Worm (Caenorhabditis elegans) whole organism, young adult: Measurements from ENCODE around the gene F21H7.5.
"Not testable (repeated sequence)": the region's sequence is repeated elsewhere in the genome, so short reads cannot be mapped to it uniquely, and the experiment has no call there.

ENCODE experiments used
- B0035.1 ChIP-seq: sonication (generic microtip); optimal IDR thresholded peaks from 2 replicates; lab custom pipeline; 2016; ENCODE audit warnings: missing genetic modification characterization, mild to moderate bottlenecking, missing compliant biosample characterization, missing genotype, missing genetic modification reagents
- F22D6.2 ChIP-seq: sonication (generic microtip); optimal IDR thresholded peaks from 2 replicates; lab custom pipeline; 2016; ENCODE audit warnings: mild to moderate bottlenecking, missing genetic modification characterization, missing compliant biosample characterization
- F33H1.4 ChIP-seq: fragments of 200-800 bp; sonication (Bioruptor generic); IDR thresholded peaks from 2 replicates; pipeline ENCODE4 v1.3.6; 2022; ENCODE audit warnings: missing genetic modification reagents, missing genetic modification characterization, missing compliant biosample characterization
- F52B5.7 ChIP-seq: sonication (generic microtip); optimal IDR thresholded peaks from 2 replicates; lab custom pipeline; 2016; ENCODE audit warnings: mild to moderate bottlenecking, missing genetic modification characterization, missing compliant biosample characterization
- F57A8.1 ChIP-seq: fragments of 200-800 bp; sonication (Bioruptor generic); optimal IDR thresholded peaks from 2 replicates; lab custom pipeline; 2018; ENCODE audit warnings: mild to moderate bottlenecking, missing genetic modification characterization, moderate library complexity, missing compliant biosample characterization
- T07F8.4 ChIP-seq: sonication (generic microtip); optimal IDR thresholded peaks from 2 replicates; lab custom pipeline; 2016; ENCODE audit warnings: mild to moderate bottlenecking, missing genetic modification characterization, moderate library complexity, missing compliant biosample characterization
- Y53F4B.3 ChIP-seq: fragments of 200-800 bp; sonication (Bioruptor generic); IDR thresholded peaks from 2 replicates; pipeline ENCODE4 v1.3.6; 2022; ENCODE audit warnings: missing genetic modification reagents, missing genetic modification characterization, missing compliant biosample characterization
- Y95B8A.8 ChIP-seq: fragments of 200-800 bp; sonication (Bioruptor generic); IDR thresholded peaks from 2 replicates; pipeline ENCODE4 v1.3.6; 2022; ENCODE audit warnings: missing genetic modification reagents, missing genetic modification characterization, missing compliant biosample characterization
- atf-7 ChIP-seq: sonication (generic microtip); optimal IDR thresholded peaks from 2 replicates; lab custom pipeline; 2017; ENCODE audit warnings: mild to moderate bottlenecking, missing genetic modification characterization, missing compliant biosample characterization
- attf-6 ChIP-seq: fragments of 200-800 bp; sonication (Bioruptor generic); IDR thresholded peaks from 2 replicates; pipeline ENCODE4 v1.3.6; 2022; ENCODE audit warnings: missing genetic modification reagents, missing genetic modification characterization, missing compliant biosample characterization
- ccch-3 ChIP-seq: fragments of 200-800 bp; sonication (Bioruptor generic); optimal IDR thresholded peaks from 2 replicates; lab custom pipeline; 2018; ENCODE audit warnings: mild to moderate bottlenecking, missing genetic modification characterization, missing compliant biosample characterization
- ceh-40 ChIP-seq: fragments of 200-800 bp; sonication (Bioruptor generic); IDR thresholded peaks from 2 replicates; pipeline ENCODE4 v1.3.6; 2022; ENCODE audit warnings: missing genetic modification characterization, missing compliant biosample characterization
- dox-1 ChIP-seq: fragments of 200-800 bp; sonication (Bioruptor generic); IDR thresholded peaks from 2 replicates; pipeline ENCODE4 v1.3.6; 2022; ENCODE audit warnings: missing genetic modification reagents, missing genetic modification characterization, missing compliant biosample characterization
- dpff-1 ChIP-seq: sonication (generic microtip); optimal IDR thresholded peaks from 2 replicates; lab custom pipeline; 2017; ENCODE audit warnings: mild to moderate bottlenecking, missing genetic modification characterization, missing compliant biosample characterization
- egl-44 ChIP-seq: fragments of 200-800 bp; sonication (Bioruptor generic); IDR thresholded peaks from 2 replicates; pipeline ENCODE4 v1.3.6; 2022; ENCODE audit warnings: missing genetic modification reagents, missing genetic modification characterization, missing compliant biosample characterization
- ets-4 ChIP-seq: fragments of 200-800 bp; sonication (Bioruptor generic); optimal IDR thresholded peaks from 2 replicates; lab custom pipeline; 2018; ENCODE audit warnings: mild to moderate bottlenecking, missing genetic modification characterization, missing compliant biosample characterization
- hlh-12 ChIP-seq: sonication (generic microtip); optimal IDR thresholded peaks from 2 replicates; lab custom pipeline; 2016; ENCODE audit warnings: missing genetic modification characterization, missing compliant biosample characterization
- hmg-20 ChIP-seq: fragments of 200-800 bp; sonication (Bioruptor generic); IDR thresholded peaks from 2 replicates; pipeline ENCODE4 v1.3.6; 2022; ENCODE audit warnings: missing genetic modification reagents, missing genetic modification characterization, missing compliant biosample characterization
- hsf-1 ChIP-seq: fragments of 200-800 bp; sonication (Bioruptor generic); IDR thresholded peaks from 2 replicates; pipeline ENCODE4 v1.3.6; 2022; ENCODE audit warnings: missing genetic modification reagents, missing genetic modification characterization, missing compliant biosample characterization
- let-607 ChIP-seq, 2 experiments: fragments of 200-800 bp in 1 of 2; sonication (Bioruptor generic) in 1 of 2; sonication (generic microtip) in 1 of 2; optimal IDR thresholded peaks; 2 replicates each; lab custom pipeline; 2016 to 2018; ENCODE audit warnings: mild to moderate bottlenecking in 2 of 2, missing compliant biosample characterization in 2 of 2, missing genetic modification characterization in 2 of 2, moderate library complexity in 2 of 2, missing genotype in 1 of 2
- lin-26 ChIP-seq: fragments of 200-800 bp; sonication (Bioruptor generic); IDR thresholded peaks from 2 replicates; pipeline ENCODE4 v1.3.6; 2022; ENCODE audit warnings: missing genetic modification reagents, missing genetic modification characterization, missing compliant biosample characterization
- lsy-27 ChIP-seq: sonication (generic microtip); optimal IDR thresholded peaks from 2 replicates; lab custom pipeline; 2017; ENCODE audit warnings: missing genetic modification characterization, mild to moderate bottlenecking, missing compliant biosample characterization, antibody characterized with exemption, missing genotype, borderline replicate concordance; ENCODE audit not compliant: insufficient read depth
- nhr-179 ChIP-seq: sonication (generic microtip); optimal IDR thresholded peaks from 2 replicates; lab custom pipeline; 2016; ENCODE audit warnings: mild to moderate bottlenecking, missing genetic modification characterization, missing compliant biosample characterization
- nhr-80 ChIP-seq: sonication (generic microtip); optimal IDR thresholded peaks from 2 replicates; lab custom pipeline; 2016; ENCODE audit warnings: missing genetic modification characterization, missing compliant biosample characterization
- nhr-90 ChIP-seq: sonication (generic microtip); optimal IDR thresholded peaks from 2 replicates; lab custom pipeline; 2016; ENCODE audit warnings: missing genotype, mild to moderate bottlenecking, missing genetic modification characterization, missing compliant biosample characterization
- pbrm-1 ChIP-seq: fragments of 200-800 bp; sonication (Bioruptor generic); IDR thresholded peaks from 2 replicates; pipeline ENCODE4 v1.3.6; 2022; ENCODE audit warnings: missing genetic modification reagents, missing genetic modification characterization, missing compliant biosample characterization
- rcor-1 ChIP-seq: fragments of 200-800 bp; sonication (Bioruptor generic); IDR thresholded peaks from 2 replicates; pipeline ENCODE4 v1.3.6; 2022; ENCODE audit warnings: missing genetic modification reagents, missing genetic modification characterization, missing compliant biosample characterization
- sdz-38 ChIP-seq: sonication (generic microtip); optimal IDR thresholded peaks from 2 replicates; lab custom pipeline; 2016; ENCODE audit warnings: missing genotype, missing genetic modification characterization, missing compliant biosample characterization
- snpc-4 ChIP-seq, 5 experiments: fragments of 150-350 bp in 1 of 5; sonication (generic microtip) in 4 of 5; optimal IDR thresholded peaks; 2 replicates each; lab custom pipeline; 2014 to 2018; ENCODE audit warnings: missing genetic modification characterization in 5 of 5, missing biosample characterization in 3 of 5, antibody characterized with exemption in 2 of 5, mild to moderate bottlenecking in 2 of 5, missing compliant biosample characterization in 2 of 5, missing genotype in 2 of 5, moderate library complexity in 2 of 5, missing genetic modification reagents in 1 of 5
- sptf-2 ChIP-seq: fragments of 200-800 bp; sonication (Bioruptor generic); optimal IDR thresholded peaks from 2 replicates; lab custom pipeline; 2018; ENCODE audit warnings: mild to moderate bottlenecking, missing genetic modification characterization, missing compliant biosample characterization
- unc-62 ChIP-seq: fragments of 150-350 bp; optimal IDR thresholded peaks from 2 replicates; lab custom pipeline; 2014; ENCODE audit warnings: missing biosample characterization, missing genetic modification reagents, missing genetic modification characterization
- xnd-1 ChIP-seq: sonication (generic microtip); optimal IDR thresholded peaks from 2 replicates; lab custom pipeline; 2016; ENCODE audit warnings: missing genotype, missing genetic modification reagents, missing genetic modification characterization, missing compliant biosample characterization
- ztf-3 ChIP-seq: fragments of 200-800 bp; sonication (Bioruptor generic); optimal IDR thresholded peaks from 2 replicates; lab custom pipeline; 2018; ENCODE audit warnings: mild to moderate bottlenecking, missing genetic modification characterization, missing compliant biosample characterization

Gene F21H7.5

DNA sequence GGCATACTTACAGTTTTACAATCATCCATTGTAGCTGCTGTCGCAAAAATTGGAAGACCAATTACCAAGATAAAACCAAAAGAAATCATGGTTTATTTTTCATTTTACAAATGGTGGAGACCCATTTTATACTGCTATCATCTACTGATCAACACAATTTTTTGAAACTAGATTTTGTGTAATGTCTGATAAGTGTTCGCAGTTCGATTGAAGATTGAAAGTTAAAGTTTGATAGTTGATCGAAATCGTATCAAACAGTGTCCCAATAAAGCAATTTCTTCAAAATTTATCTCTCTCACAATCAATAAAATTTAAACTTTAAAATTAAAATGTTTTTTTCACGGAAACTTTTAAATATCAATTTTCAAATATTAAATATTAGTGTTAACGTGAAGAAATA is 33.8 kb downstream of the F21H7.5 start, which contains the start of gene T13F3.6:
TSS of gene T13F3.6 (minus strand) at position 101 of the 400 bp plus-strand sequence.
- TF ChIP-seq hlh-12 (tag; lab: Kevin White, UChicago) = no peak
- no peak for TF ChIP-seq dpff-1 (tag; lab: Kevin White, UChicago)
- no peak for TF ChIP-seq lin-26 (GFP tag; lab: Robert Waterston, UW)
- no peak for TF ChIP-seq ceh-40 (GFP tag; lab: Robert Waterston, UW)
- no peak for TF ChIP-seq egl-44 (GFP tag; lab: Robert Waterston, UW)
- TF ChIP-seq sdz-38 (tag; lab: Kevin White, UChicago) = no peak
- TF ChIP-seq nhr-90 (tag; lab: Kevin White, UChicago) = no peak
- no peak for TF ChIP-seq ets-4

DNA sequence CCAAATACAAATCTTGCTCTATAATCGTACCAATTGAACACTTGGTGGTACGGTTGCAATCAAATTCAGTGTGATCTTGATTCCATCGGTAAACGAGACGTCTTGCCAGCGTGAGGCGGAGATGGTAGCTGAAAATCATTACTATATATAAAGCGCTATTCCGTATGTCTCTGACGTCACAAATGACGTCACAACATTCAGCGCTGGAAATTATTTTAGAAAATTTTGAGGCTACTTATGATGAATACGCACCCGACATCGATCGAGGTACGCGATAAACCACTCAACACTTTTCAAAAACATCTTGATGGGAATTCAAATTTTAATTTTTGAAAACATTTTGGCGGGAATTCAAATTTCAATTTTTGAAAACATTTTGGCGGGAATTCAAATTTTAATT is 36.0 kb downstream of the F21H7.5 start:
- TF ChIP-seq snpc-4 (GFP tag; optimal IDR thresholded peaks at IDR 0.05; lab: Kevin White, UChicago) = not testable (repeated sequence)
- peak in 1 of 4 experiments; percentile 62 for TF ChIP-seq snpc-4 (tag; optimal IDR thresholded peaks at IDR 0.05; lab: Kevin White, UChicago)
- 0 out of 2 replicates have a peak, but pooled peaks have one; percentile 58 for TF ChIP-seq attf-6 (GFP tag; lab: Robert Waterston, UW)
- peak; percentile 6; the same call in 1 of the 2 replicates for TF ChIP-seq pbrm-1 (GFP tag; lab: Robert Waterston, UW)

DNA sequence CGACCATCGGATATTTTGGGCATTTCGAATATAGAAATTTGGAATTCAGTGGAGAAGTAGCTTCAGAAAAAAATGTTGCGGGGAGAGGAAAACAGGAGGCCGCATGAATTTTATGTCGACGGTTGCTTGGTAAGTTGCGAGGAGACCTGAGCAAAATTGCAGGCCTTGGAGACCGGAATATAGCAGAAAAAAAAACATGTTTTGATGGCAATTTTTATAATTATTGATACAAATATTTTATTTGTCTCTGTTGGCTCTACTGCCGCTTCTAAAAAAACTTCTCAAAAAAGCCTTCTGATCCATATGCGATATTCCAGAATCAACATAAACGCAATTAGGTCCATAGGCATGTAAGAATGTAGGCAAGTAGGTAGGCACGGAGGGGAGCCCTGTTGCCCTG is 38.0 kb downstream of the F21H7.5 start, which contains the start of gene pacl-1:
TSS of gene pacl-1 (minus strand) at position 101 of the 400 bp plus-strand sequence.
- TF ChIP-seq sptf-2 (GFP tag; lab: Kevin White, UChicago) = no peak
- TF ChIP-seq, all 124 proteins: peak for 0

DNA sequence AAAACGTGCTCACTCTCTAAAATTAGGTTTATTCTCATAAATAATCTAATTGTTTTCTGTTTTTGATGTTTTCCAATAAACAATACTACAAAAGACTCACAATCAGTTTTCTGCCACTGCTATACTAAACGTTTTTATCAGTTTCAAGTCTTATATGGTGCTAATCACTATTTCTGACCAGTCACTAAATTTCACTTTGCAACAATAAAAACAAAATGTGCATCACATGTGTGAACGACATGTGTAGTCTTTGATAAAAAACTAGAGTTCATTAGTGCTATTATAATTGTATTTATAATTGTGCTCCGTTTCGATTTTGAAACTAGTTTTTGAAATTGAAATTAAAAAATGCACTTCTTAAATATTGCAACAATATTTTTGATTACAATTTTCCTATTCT is 40.6 kb downstream of the F21H7.5 start, which contains the start of gene cyp-37B1:
TSS of gene cyp-37B1 (plus strand) at position 199 of the 400 bp plus-strand sequence.
- no peak for TF ChIP-seq F52B5.7 (tag; lab: Kevin White, UChicago)
- no peak for TF ChIP-seq Y53F4B.3 (GFP tag; lab: Robert Waterston, UW)
- TF ChIP-seq snpc-4 (GFP tag; optimal IDR thresholded peaks at IDR 0.05; lab: Kevin White, UChicago) = no peak
- TF ChIP-seq snpc-4 (tag; optimal IDR thresholded peaks at IDR 0.05; lab: Kevin White, UChicago) = peak in 1 of 4 experiments; percentile 17
- peak; percentile 23 for TF ChIP-seq unc-62
- TF ChIP-seq hmg-20 (GFP tag; lab: Robert Waterston, UW) = no peak
- TF ChIP-seq F22D6.2 (tag; lab: Kevin White, UChicago) = no peak
- TF ChIP-seq ztf-3 (GFP tag; lab: Kevin White, UChicago) = no peak
- peak; percentile 80 for TF ChIP-seq nhr-80 (tag; lab: Kevin White, UChicago)

DNA sequence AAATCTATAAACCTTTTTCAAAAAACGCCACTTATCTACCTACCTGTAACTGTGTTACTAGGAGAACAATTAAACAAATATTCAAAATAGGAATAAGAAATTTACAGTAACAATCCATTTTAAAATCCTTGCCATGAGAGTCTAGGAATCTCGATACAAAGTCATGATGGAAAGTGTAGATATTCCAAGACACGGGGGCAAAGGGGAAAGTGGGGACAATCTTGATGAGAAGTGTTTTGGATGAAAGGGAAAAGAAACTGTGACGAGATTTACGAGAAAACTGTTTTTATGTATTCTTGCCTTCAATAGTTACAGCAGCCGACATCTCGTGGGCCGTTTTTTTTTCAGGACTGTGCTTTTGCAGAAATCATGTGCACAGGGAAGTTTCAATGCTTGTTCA is 44.8 kb downstream of the F21H7.5 start, which contains the start of gene F28G4.2:
TSS of gene F28G4.2 (minus strand) at position 175 of the 400 bp plus-strand sequence.
- TF ChIP-seq lsy-27 (no peak), ets-4 (no peak), T07F8.4 (no peak), rcor-1 (GFP tag; lab: Robert Waterston, UW) (no peak), ccch-3 (GFP tag; lab: Kevin White, UChicago) (no peak), unc-62 (no peak), B0035.1 (no peak), dpff-1 (tag; lab: Kevin White, UChicago) (no peak), F33H1.4 (no peak), let-607 (tag; optimal IDR thresholded peaks at IDR 0.05; lab: Kevin White, UChicago) (no peak), xnd-1 (tag; lab: Kevin White, UChicago) (no peak), dox-1 (GFP tag; lab: Robert Waterston, UW) (no peak), F57A8.1 (no peak), hsf-1 (GFP tag; lab: Robert Waterston, UW) (no peak), Y95B8A.8 (no peak), egl-44 (GFP tag; lab: Robert Waterston, UW) (no peak), nhr-179 (tag; lab: Kevin White, UChicago) (no peak), atf-7 (tag; lab: Kevin White, UChicago) (no peak)
